Worm (Caenorhabditis elegans) whole organism, young adult: Measurements from ENCODE around the gene F57B9.8.

Experiments used
- C06A6.2 ChIP-seq: fragments of 200-800 bp; sonication (Bioruptor generic); conservative IDR thresholded peaks from 2 replicates; pipeline ENCODE4 v1.3.6; 2022; ENCODE audit warnings: missing genetic modification characterization, missing compliant biosample characterization
- F10E7.11 ChIP-seq: sonication (generic microtip); optimal IDR thresholded peaks from 2 replicates; lab custom pipeline; 2017; ENCODE audit warnings: mild to moderate bottlenecking, missing genetic modification characterization, moderate library complexity, missing compliant biosample characterization
- F23B12.7 ChIP-seq: sonication (generic microtip); optimal IDR thresholded peaks from 2 replicates; lab custom pipeline; 2017; ENCODE audit warnings: missing genetic modification characterization, mild to moderate bottlenecking, missing compliant biosample characterization, antibody characterized with exemption, moderate library complexity; ENCODE audit not compliant: insufficient read depth
- F57A8.1 ChIP-seq: fragments of 200-800 bp; sonication (Bioruptor generic); optimal IDR thresholded peaks from 2 replicates; lab custom pipeline; 2018; ENCODE audit warnings: mild to moderate bottlenecking, missing genetic modification characterization, moderate library complexity, missing compliant biosample characterization
- K12H6.12 ChIP-seq: fragments of 200-800 bp; sonication (Bioruptor generic); optimal IDR thresholded peaks from 2 replicates; lab custom pipeline; 2018; ENCODE audit warnings: mild to moderate bottlenecking, missing genetic modification characterization, missing compliant biosample characterization
- Y53G8AR.9 ChIP-seq: fragments of 200-800 bp; sonication (Bioruptor generic); conservative IDR thresholded peaks from 2 replicates; pipeline ENCODE4 v1.3.6; 2022; ENCODE audit warnings: missing genetic modification reagents, missing genetic modification characterization, missing compliant biosample characterization
- Y95B8A.8 ChIP-seq: fragments of 200-800 bp; sonication (Bioruptor generic); IDR thresholded peaks from 2 replicates; pipeline ENCODE4 v1.3.6; 2022; ENCODE audit warnings: missing genetic modification reagents, missing genetic modification characterization, missing compliant biosample characterization
- akir-1 ChIP-seq: fragments of 200-800 bp; sonication (Bioruptor generic); optimal IDR thresholded peaks from 2 replicates; lab custom pipeline; 2018; ENCODE audit warnings: mild to moderate bottlenecking, missing genetic modification characterization, moderate library complexity, missing compliant biosample characterization
- ama-1 ChIP-seq, 3 experiments: fragments of 150-350 bp in 1 of 3; sonication (generic microtip) in 2 of 3; optimal IDR thresholded peaks; 2 replicates each; lab custom pipeline; 2014 to 2018; ENCODE audit warnings: missing biosample characterization in 2 of 3, missing genetic modification characterization in 2 of 3, missing genetic modification reagents in 2 of 3
- aptf-2 ChIP-seq: fragments of 200-800 bp; sonication (Bioruptor generic); conservative IDR thresholded peaks from 2 replicates; pipeline ENCODE4 v1.3.6; 2022; ENCODE audit warnings: missing genetic modification reagents, missing genetic modification characterization, missing compliant biosample characterization
- attf-3 ChIP-seq: fragments of 200-800 bp; sonication (Bioruptor generic); conservative IDR thresholded peaks from 2 replicates; pipeline ENCODE4 v1.3.6; 2022; ENCODE audit warnings: missing genetic modification reagents, missing genetic modification characterization, missing compliant biosample characterization
- ccch-3 ChIP-seq: fragments of 200-800 bp; sonication (Bioruptor generic); optimal IDR thresholded peaks from 2 replicates; lab custom pipeline; 2018; ENCODE audit warnings: mild to moderate bottlenecking, missing genetic modification characterization, missing compliant biosample characterization
- ceh-27 ChIP-seq: fragments of 200-800 bp; sonication (Bioruptor generic); optimal IDR thresholded peaks from 2 replicates; lab custom pipeline; 2018; ENCODE audit warnings: mild to moderate bottlenecking, missing genetic modification characterization, moderate library complexity, missing compliant biosample characterization
- ceh-79 ChIP-seq: sonication (generic microtip); optimal IDR thresholded peaks from 2 replicates; lab custom pipeline; 2017; ENCODE audit warnings: mild to moderate bottlenecking, missing genetic modification characterization, missing compliant biosample characterization
- chd-7 ChIP-seq: sonication (generic microtip); optimal IDR thresholded peaks from 2 replicates; lab custom pipeline; 2016; ENCODE audit warnings: mild to moderate bottlenecking, missing genetic modification characterization, moderate library complexity, missing compliant biosample characterization
- dox-1 ChIP-seq: fragments of 200-800 bp; sonication (Bioruptor generic); IDR thresholded peaks from 2 replicates; pipeline ENCODE4 v1.3.6; 2022; ENCODE audit warnings: missing genetic modification reagents, missing genetic modification characterization, missing compliant biosample characterization
- efl-1 ChIP-seq: fragments of 150-350 bp; optimal IDR thresholded peaks from 2 replicates; lab custom pipeline; 2014; ENCODE audit warnings: missing biosample characterization, missing genetic modification reagents, missing genetic modification characterization
- ekl-4 ChIP-seq: fragments of 200-800 bp; sonication (Bioruptor generic); IDR thresholded peaks from 2 replicates; pipeline ENCODE4 v1.3.6; 2022; ENCODE audit warnings: missing genetic modification reagents, missing genetic modification characterization, missing compliant biosample characterization
- gei-17 ChIP-seq: fragments of 200-800 bp; sonication (Bioruptor generic); optimal IDR thresholded peaks from 2 replicates; lab custom pipeline; 2018; ENCODE audit warnings: mild to moderate bottlenecking, missing genetic modification characterization, missing compliant biosample characterization
- hlh-12 ChIP-seq: sonication (generic microtip); optimal IDR thresholded peaks from 2 replicates; lab custom pipeline; 2016; ENCODE audit warnings: missing genetic modification characterization, missing compliant biosample characterization
- hlh-26 ChIP-seq: fragments of 200-800 bp; sonication (Bioruptor generic); conservative IDR thresholded peaks from 2 replicates; pipeline ENCODE4 v1.3.6; 2022; ENCODE audit warnings: missing genetic modification reagents, missing genetic modification characterization, missing compliant biosample characterization
- hmg-20 ChIP-seq: fragments of 200-800 bp; sonication (Bioruptor generic); IDR thresholded peaks from 2 replicates; pipeline ENCODE4 v1.3.6; 2022; ENCODE audit warnings: missing genetic modification reagents, missing genetic modification characterization, missing compliant biosample characterization
- hsf-1 ChIP-seq: fragments of 200-800 bp; sonication (Bioruptor generic); IDR thresholded peaks from 2 replicates; pipeline ENCODE4 v1.3.6; 2022; ENCODE audit warnings: missing genetic modification reagents, missing genetic modification characterization, missing compliant biosample characterization
- lin-35 ChIP-seq, 3 experiments: fragments of 150-350 bp in 2 of 3; sonication (generic microtip) in 1 of 3; optimal IDR thresholded peaks; 2 replicates each; lab custom pipeline; 2014 to 2018; ENCODE audit warnings: missing biosample characterization in 3 of 3, missing genetic modification characterization in 3 of 3, missing genetic modification reagents in 3 of 3
- lir-1 ChIP-seq: fragments of 200-800 bp; sonication (Bioruptor generic); conservative IDR thresholded peaks from 2 replicates; pipeline ENCODE4 v1.3.6; 2022; ENCODE audit warnings: missing genetic modification reagents, missing genetic modification characterization, missing compliant biosample characterization
- lsl-1 ChIP-seq: fragments of 200-800 bp; sonication (Bioruptor generic); optimal IDR thresholded peaks from 2 replicates; lab custom pipeline; 2018; ENCODE audit warnings: mild to moderate bottlenecking, missing genetic modification characterization, moderate library complexity, missing compliant biosample characterization
- madf-10 ChIP-seq: sonication (generic microtip); optimal IDR thresholded peaks from 2 replicates; lab custom pipeline; 2016; ENCODE audit warnings: mild to moderate bottlenecking, missing genetic modification characterization, missing compliant biosample characterization
- madf-6 ChIP-seq: fragments of 200-800 bp; sonication (Bioruptor generic); IDR thresholded peaks from 2 replicates; pipeline ENCODE4 v1.3.6; 2022; ENCODE audit warnings: missing genetic modification reagents, missing genetic modification characterization, missing compliant biosample characterization
- madf-8 ChIP-seq: fragments of 200-800 bp; sonication (Bioruptor generic); conservative IDR thresholded peaks from 2 replicates; pipeline ENCODE4 v1.3.6; 2022; ENCODE audit warnings: missing genetic modification reagents, missing genetic modification characterization, missing compliant biosample characterization
- mcd-1 ChIP-seq: fragments of 200-800 bp; sonication (Bioruptor generic); IDR thresholded peaks from 2 replicates; pipeline ENCODE4 v1.3.6; 2022; ENCODE audit warnings: missing genetic modification reagents, missing genetic modification characterization, missing compliant biosample characterization
- nfya-1 ChIP-seq: sonication (generic microtip); optimal IDR thresholded peaks from 2 replicates; lab custom pipeline; 2017; ENCODE audit warnings: antibody characterized with exemption, missing compliant biosample characterization, missing genetic modification characterization, borderline replicate concordance; ENCODE audit not compliant: insufficient read depth
- nhr-80 ChIP-seq: sonication (generic microtip); optimal IDR thresholded peaks from 2 replicates; lab custom pipeline; 2016; ENCODE audit warnings: missing genetic modification characterization, missing compliant biosample characterization
- nhr-90 ChIP-seq: sonication (generic microtip); optimal IDR thresholded peaks from 2 replicates; lab custom pipeline; 2016; ENCODE audit warnings: missing genotype, mild to moderate bottlenecking, missing genetic modification characterization, missing compliant biosample characterization
- pbrm-1 ChIP-seq: fragments of 200-800 bp; sonication (Bioruptor generic); IDR thresholded peaks from 2 replicates; pipeline ENCODE4 v1.3.6; 2022; ENCODE audit warnings: missing genetic modification reagents, missing genetic modification characterization, missing compliant biosample characterization
- repo-1 ChIP-seq: sonication (generic microtip); optimal IDR thresholded peaks from 2 replicates; lab custom pipeline; 2017; ENCODE audit warnings: mild to moderate bottlenecking, missing genetic modification characterization, missing compliant biosample characterization
- sdz-38 ChIP-seq: sonication (generic microtip); optimal IDR thresholded peaks from 2 replicates; lab custom pipeline; 2016; ENCODE audit warnings: missing genotype, missing genetic modification characterization, missing compliant biosample characterization
- snpc-1.3 ChIP-seq: sonication (generic microtip); optimal IDR thresholded peaks from 2 replicates; lab custom pipeline; 2017; ENCODE audit warnings: missing genetic modification characterization, mild to moderate bottlenecking, missing compliant biosample characterization, antibody characterized with exemption, moderate library complexity, missing genotype, missing genetic modification reagents; ENCODE audit not compliant: insufficient read depth
- unc-130 ChIP-seq: sonication (generic microtip); optimal IDR thresholded peaks from 2 replicates; lab custom pipeline; 2016; ENCODE audit warnings: missing genetic modification reagents, missing genetic modification characterization, missing compliant biosample characterization
- xnd-1 ChIP-seq: sonication (generic microtip); optimal IDR thresholded peaks from 2 replicates; lab custom pipeline; 2016; ENCODE audit warnings: missing genotype, missing genetic modification reagents, missing genetic modification characterization, missing compliant biosample characterization
- zfh-2 ChIP-seq: fragments of 200-800 bp; sonication (Bioruptor generic); conservative IDR thresholded peaks from 2 replicates; pipeline ENCODE4 v1.3.6; 2022; ENCODE audit warnings: missing genetic modification reagents, missing genetic modification characterization, missing compliant biosample characterization
- zim-3 ChIP-seq: sonication (generic microtip); optimal IDR thresholded peaks from 2 replicates; lab custom pipeline; 2017; ENCODE audit warnings: mild to moderate bottlenecking, missing genetic modification characterization, moderate library complexity, missing compliant biosample characterization
- ztf-22 ChIP-seq: fragments of 200-800 bp; sonication (Bioruptor generic); optimal IDR thresholded peaks from 2 replicates; lab custom pipeline; 2018; ENCODE audit warnings: mild to moderate bottlenecking, missing genetic modification characterization, moderate library complexity, missing compliant biosample characterization
- ztf-25 ChIP-seq: fragments of 200-800 bp; sonication (Bioruptor generic); IDR thresholded peaks from 2 replicates; pipeline ENCODE4 v1.3.6; 2022; ENCODE audit warnings: missing genetic modification reagents, missing genetic modification characterization, missing compliant biosample characterization

Gene F57B9.8

ce11 chrIII:6971662-6972284 is 36.7 kb upstream of the F57B9.8 start, which contains the start of the genes eef-1A.1 and rfc-4 (continued):
- no peak for TF ChIP-seq F10E7.11 (tag; lab: Kevin White, UChicago)
- TF ChIP-seq sdz-38 (tag; lab: Kevin White, UChicago), result no peak
- no peak for TF ChIP-seq akir-1 (GFP tag; lab: Kevin White, UChicago)
- peak; percentile 64 to 95 (median 73) for TF ChIP-seq lin-35 (GFP tag; optimal IDR thresholded peaks at IDR 0.05; lab: Kevin White, UChicago)
- TF ChIP-seq mcd-1 (GFP tag; lab: Robert Waterston, UW), result peak; percentile 91
- TF ChIP-seq hlh-26 (GFP tag; lab: Robert Waterston, UW), result no peak
- TF ChIP-seq ceh-27 (GFP tag; lab: Kevin White, UChicago), result peak; percentile 96
- TF ChIP-seq F23B12.7 (tag; lab: Kevin White, UChicago), result peak; percentile 97
- peak; percentile 68 for TF ChIP-seq hsf-1 (GFP tag; lab: Robert Waterston, UW)
- no peak for TF ChIP-seq F57A8.1
- peak; percentile 70; the same call in 1 of the 2 replicates for TF ChIP-seq Y95B8A.8 (GFP tag; lab: Robert Waterston, UW)
- TF ChIP-seq zim-3, result no peak
- no peak for TF ChIP-seq ccch-3 (GFP tag; lab: Kevin White, UChicago)
- TF ChIP-seq chd-7 (tag; lab: Kevin White, UChicago), result peak; percentile 75
- peak; percentile 91 for TF ChIP-seq madf-6 (GFP tag; lab: Robert Waterston, UW)
- TF ChIP-seq Y53G8AR.9 (GFP tag; lab: Robert Waterston, UW), result peak; percentile 81
- TF ChIP-seq hlh-12 (tag; lab: Kevin White, UChicago), result no peak
- TF ChIP-seq ama-1 (optimal IDR thresholded peaks at IDR 0.05; lab: Kevin White, UChicago), result peak; percentile 61
- no peak for TF ChIP-seq ama-1 (GFP tag; optimal IDR thresholded peaks at IDR 0.05; lab: Kevin White, UChicago)
- peak; percentile 91 for TF ChIP-seq attf-3 (GFP tag; lab: Robert Waterston, UW)
- TF ChIP-seq pbrm-1, result peak; percentile 93
- peak; percentile 93 for TF ChIP-seq ekl-4 (GFP tag; lab: Robert Waterston, UW)
- TF ChIP-seq repo-1, result peak; percentile 48
- TF ChIP-seq C06A6.2 (GFP tag; lab: Robert Waterston, UW), result peak; percentile 72
- peak; percentile 81 for TF ChIP-seq lir-1 (GFP tag; lab: Robert Waterston, UW)
- TF ChIP-seq K12H6.12 (tag; lab: Kevin White, UChicago), result peak; percentile 93
- TF ChIP-seq unc-130, result peak; percentile 67
- peak; percentile 68 for TF ChIP-seq madf-10 (tag; lab: Kevin White, UChicago)
- peak; percentile 18 for TF ChIP-seq nhr-90 (tag; lab: Kevin White, UChicago)

DNA sequence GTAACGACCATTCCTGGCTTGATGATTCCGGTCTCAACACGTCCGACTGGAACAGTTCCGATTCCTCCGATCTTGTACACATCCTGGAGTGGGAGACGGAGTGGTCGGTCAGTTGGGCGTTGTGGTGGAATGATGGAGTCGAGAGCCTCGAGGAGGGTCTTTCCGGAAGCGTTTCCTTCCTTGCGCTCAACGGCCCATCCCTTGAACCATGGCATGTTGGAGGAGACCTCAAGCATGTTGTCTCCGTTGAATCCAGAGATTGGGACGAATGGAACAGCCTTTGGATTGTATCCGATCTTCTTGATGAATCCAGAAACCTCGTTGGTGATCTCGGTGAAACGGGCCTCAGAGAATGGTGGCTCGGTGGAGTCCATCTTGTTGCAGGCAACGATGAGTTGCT is 35.6 kb upstream of the F57B9.8 start:
- peak; percentile 10 for TF ChIP-seq efl-1 (GFP tag; lab: Kevin White, UChicago)
- peak; percentile 67; the same call in 1 of the 2 replicates for TF ChIP-seq zfh-2 (GFP tag; lab: Robert Waterston, UW)
- TF ChIP-seq pbrm-1, result 0 out of 2 replicates have a peak, but pooled peaks have one; percentile 19
- TF ChIP-seq dox-1 (GFP tag; lab: Robert Waterston, UW), result peak; percentile 33; the same call in 1 of the 2 replicates
- TF ChIP-seq Y95B8A.8 (GFP tag; lab: Robert Waterston, UW), result no peak
- TF ChIP-seq, all 124 proteins: peak for 4

DNA sequence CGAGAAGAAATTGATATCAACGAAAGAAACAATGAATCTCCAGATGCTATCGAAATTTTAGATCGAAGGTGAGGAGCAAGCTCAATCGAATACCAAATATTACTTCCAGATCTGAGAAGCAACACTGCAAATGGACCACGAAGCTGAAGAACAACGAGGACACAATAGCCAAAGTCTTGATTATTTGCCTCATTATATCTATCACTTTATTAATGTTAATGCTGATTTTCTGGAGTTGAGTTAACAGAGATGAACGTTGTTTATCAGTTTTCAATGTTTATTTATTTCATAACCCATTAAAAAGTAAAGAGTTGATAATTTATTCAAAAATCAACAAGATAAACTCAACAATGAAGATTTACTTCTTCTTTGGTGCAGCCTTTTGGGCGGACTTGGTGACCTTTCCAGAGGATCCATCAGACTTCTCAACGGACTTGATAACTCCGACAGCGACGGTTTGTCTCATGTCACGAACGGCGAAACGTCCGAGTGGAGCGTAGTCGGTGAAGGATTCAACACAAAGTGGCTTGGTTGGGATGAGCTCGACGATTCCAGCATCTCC is 34.7 kb upstream of the F57B9.8 start:
- TF ChIP-seq lsl-1 (GFP tag; lab: Kevin White, UChicago) (peak; percentile 74), dox-1 (GFP tag; lab: Robert Waterston, UW) (peak; percentile 52), nhr-90 (tag; lab: Kevin White, UChicago) (no peak), hmg-20 (GFP tag; lab: Robert Waterston, UW) (peak; percentile 55; the same call in 1 of the 2 replicates), ccch-3 (GFP tag; lab: Kevin White, UChicago) (no peak), ztf-22 (peak; percentile 3), xnd-1 (no peak), gei-17 (GFP tag; lab: Kevin White, UChicago) (no peak), snpc-1.3 (tag; lab: Kevin White, UChicago) (peak; percentile 92), ekl-4 (GFP tag; lab: Robert Waterston, UW) (peak; percentile 85), ceh-79 (peak; percentile 32), aptf-2 (no peak), madf-8 (GFP tag; lab: Robert Waterston, UW) (no peak), ztf-25 (GFP tag; lab: Robert Waterston, UW) (no peak), nfya-1 (tag; lab: Kevin White, UChicago) (no peak), nhr-80 (tag; lab: Kevin White, UChicago) (no peak), hlh-12 (tag; lab: Kevin White, UChicago) (no peak)
